Fruit fly (Drosophila melanogaster) Kc167 (cell line): ENCODE results near the gene CG11555.

Experiments used
- Myc ChIP-seq: fragments of >200 bp; optimal IDR thresholded peaks from 2 replicates; lab custom pipeline; 2017; ENCODE audit warnings: missing external identifiers
- Sin3A ChIP-seq: fragments of >200 bp; optimal IDR thresholded peaks from 2 replicates; lab custom pipeline; 2018; ENCODE audit warnings: missing external identifiers
- h ChIP-seq: fragments of >200 bp; optimal IDR thresholded peaks from 3 replicates; lab custom pipeline; 2018; ENCODE audit warnings: missing external identifiers
- insv ChIP-seq: fragments of >200 bp; optimal IDR thresholded peaks from 3 replicates; lab custom pipeline; 2018; ENCODE audit warnings: missing external identifiers
- psq ChIP-seq: fragments of >200 bp; optimal IDR thresholded peaks from 2 replicates; lab custom pipeline; 2017; ENCODE audit warnings: missing external identifiers
- ttk ChIP-seq: sonication (Bioruptor generic); optimal IDR thresholded peaks from 2 replicates; lab custom pipeline; 2017; ENCODE audit warnings: missing external identifiers

Gene CG11555

DNA sequence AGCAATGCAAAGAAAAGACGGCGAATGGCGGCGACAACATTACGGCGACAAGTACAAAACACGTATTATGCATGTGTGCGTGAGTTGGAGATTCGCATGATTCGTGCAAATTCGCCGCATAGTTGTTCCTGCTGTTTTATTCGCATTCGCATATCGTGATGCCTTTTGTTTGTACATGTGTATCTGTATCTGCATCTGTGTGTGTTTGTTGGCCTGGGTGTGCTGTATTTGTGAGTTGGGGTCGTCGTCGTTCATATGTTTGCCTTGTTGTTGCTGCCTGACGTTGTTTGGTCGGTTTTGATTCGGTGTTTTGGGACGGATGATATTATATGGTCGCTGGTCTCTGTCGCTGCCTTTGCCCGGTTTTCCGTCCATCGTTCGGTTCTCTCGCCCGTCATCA is 26.2 kb upstream of the CG11555 start:
- TF ChIP-seq insv (lab: Kevin White, UChicago) (no peak), ttk (lab: Kevin White, UChicago) (no peak), Myc (lab: Kevin White, UChicago) (no peak), h (lab: Kevin White, UChicago) (no peak), Sin3A (lab: Kevin White, UChicago) (no peak), psq (no peak)

DNA sequence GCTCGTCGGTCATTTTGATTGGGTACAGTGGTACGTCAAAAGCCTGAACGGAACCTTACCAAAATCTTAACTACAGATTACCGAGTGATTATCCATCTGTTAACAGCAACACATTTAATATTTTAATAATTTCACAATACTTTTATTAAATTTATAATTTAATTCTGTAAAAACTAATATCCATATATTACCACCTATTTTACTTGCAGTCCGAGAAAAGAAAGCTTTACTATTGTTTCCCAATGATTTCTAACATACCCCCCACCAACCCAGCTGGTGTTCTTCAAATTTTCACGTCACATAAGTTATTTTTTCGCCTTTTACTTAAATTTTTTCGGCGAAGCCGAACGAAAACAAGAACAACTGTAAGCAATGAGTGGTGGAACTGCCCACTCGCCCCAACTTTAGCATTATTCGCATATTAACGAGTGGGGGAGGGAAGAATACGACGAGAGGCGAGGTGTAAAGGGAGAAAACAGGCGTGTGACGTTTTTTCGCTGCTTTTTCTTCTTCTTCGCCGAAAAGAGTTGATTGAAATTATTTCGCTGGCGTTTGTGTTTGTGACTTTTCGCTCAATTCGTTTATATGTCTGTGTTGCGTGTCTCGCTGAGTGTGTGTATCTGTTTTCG is 25.7 kb upstream of the CG11555 start:
- no peak for TF ChIP-seq Sin3A (lab: Kevin White, UChicago)
- no peak for TF ChIP-seq insv (lab: Kevin White, UChicago)
- TF ChIP-seq h (lab: Kevin White, UChicago): no peak
- TF ChIP-seq Myc (lab: Kevin White, UChicago): no peak
- TF ChIP-seq psq: no peak
- TF ChIP-seq ttk (lab: Kevin White, UChicago): no peak

DNA sequence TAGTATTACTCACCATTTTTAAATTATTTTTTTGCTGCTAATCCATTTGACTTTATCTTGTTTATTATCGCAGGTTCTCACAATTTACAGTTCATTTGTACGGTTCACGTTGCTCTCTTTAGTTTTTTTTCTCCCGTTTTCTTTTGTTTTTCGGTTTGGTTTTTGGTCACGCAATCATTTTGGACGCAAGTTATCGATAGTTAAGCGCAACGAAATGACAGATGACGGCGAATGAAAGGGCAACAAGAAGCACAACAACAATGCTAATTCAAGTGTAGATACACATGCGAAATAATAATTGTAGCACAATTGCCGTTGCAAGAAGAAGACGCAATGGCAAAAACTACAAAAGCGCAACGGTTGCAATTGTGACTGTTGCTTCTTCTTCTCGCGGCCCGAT is 25.0 kb upstream of the CG11555 start:
- TF ChIP-seq Myc (lab: Kevin White, UChicago) (no peak), psq (peak; percentile 13)

DNA sequence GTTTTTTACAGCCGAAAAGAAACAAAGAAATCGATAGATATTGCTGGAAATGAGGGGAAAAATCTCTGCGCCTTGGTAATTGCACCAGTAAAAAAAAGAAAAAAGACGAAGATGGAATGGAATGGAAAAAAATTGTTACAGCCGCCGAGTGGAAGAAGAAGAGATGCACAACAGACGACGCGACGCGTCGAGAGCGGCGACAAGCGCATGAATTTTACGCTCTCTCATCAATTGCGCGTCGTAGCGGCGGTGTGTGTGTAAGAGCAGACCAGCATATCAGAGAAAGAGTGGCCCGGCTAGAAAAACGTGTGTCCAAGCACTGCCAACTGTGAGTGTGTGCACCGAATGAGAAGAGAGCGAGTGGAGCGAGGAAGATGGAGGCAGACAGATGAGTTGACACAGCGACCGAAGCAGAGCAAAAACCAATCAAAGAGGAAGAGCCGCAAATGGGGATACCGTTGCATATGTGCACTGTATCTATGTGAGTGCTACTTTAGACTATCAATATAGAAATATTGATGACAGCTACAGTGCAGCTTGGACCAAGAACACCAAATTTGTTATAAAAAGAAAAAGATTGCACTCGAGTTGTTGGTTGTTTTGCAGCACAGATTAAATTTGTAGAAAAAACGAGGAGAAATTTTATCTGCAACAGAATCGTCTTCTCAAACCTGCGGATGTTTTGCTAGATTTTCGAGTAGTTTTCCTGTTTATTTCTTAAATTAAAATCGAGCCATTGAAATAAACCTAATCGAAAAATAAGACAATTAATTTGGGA is 24.4 kb upstream of the CG11555 start:
- TF ChIP-seq h (lab: Kevin White, UChicago) (no peak), psq (peak; percentile 25)

DNA sequence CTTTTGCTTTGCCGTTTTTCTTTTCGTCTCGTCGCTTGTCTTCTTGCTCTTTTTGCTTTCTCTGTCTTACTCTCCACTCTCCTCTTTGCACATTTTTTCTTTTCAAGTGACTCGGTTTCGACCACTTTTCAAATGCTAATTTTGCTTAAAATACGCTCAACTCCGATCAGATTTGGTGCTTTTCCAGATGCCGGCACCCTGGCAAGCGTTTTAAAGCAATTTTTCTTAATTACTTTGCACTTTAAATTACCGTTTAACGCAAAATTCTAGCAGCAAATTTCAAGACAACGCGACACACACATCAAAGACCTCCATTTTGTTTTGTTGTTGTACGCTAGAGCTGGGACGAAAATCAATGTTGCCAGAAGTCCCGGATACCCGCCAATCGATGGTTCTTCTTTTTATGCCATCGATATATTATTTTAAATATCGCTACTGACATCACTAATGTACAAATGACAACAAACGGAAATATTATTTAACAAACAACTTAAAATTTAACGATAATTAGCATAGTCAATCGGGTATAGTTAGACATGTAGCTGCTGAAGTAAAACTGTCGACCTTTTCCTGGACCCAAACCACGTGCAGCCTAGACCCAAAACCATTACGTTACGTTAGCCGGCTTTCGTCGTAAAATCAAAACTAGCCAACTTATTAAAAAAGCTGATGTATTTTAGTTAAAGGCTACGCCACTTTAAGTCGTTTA is 23.0 kb upstream of the CG11555 start, which contains the start of gene kis:
TSS of gene kis (minus strand) at position 317 of the 709 bp plus-strand sequence.
- TF ChIP-seq h (lab: Kevin White, UChicago) (no peak), psq (no peak), Sin3A (lab: Kevin White, UChicago) (no peak), ttk (lab: Kevin White, UChicago) (no peak), insv (lab: Kevin White, UChicago) (no peak), Myc (lab: Kevin White, UChicago) (no peak)

DNA sequence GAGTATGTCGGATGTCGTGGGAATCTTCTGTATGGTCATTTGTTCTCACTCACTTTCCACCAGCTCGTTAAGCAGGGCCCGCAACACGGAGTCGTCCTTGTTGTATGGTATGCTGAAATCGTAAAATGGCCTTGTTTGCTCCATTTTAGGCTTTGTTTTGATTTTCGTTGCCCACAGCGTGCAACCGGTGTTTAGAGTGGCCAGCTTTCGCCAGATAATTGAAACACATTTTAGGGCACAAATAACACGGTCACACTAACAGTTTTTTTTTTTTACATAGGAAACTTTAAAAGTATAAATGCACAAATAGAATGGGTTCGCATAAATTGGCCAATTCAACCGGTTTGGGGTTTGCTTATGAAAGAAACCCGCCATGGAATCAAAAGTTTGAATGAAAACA is 21.5 kb upstream of the CG11555 start, which contains the start of gene Rpp30:
TSS of gene Rpp30 (minus strand) at position 200 of the 400 bp plus-strand sequence.
- no peak for TF ChIP-seq ttk (lab: Kevin White, UChicago)
- TF ChIP-seq psq: no peak
- no peak for TF ChIP-seq Myc (lab: Kevin White, UChicago)
- TF ChIP-seq Sin3A (lab: Kevin White, UChicago): no peak
- no peak for TF ChIP-seq h (lab: Kevin White, UChicago)
- TF ChIP-seq insv (lab: Kevin White, UChicago): no peak

DNA sequence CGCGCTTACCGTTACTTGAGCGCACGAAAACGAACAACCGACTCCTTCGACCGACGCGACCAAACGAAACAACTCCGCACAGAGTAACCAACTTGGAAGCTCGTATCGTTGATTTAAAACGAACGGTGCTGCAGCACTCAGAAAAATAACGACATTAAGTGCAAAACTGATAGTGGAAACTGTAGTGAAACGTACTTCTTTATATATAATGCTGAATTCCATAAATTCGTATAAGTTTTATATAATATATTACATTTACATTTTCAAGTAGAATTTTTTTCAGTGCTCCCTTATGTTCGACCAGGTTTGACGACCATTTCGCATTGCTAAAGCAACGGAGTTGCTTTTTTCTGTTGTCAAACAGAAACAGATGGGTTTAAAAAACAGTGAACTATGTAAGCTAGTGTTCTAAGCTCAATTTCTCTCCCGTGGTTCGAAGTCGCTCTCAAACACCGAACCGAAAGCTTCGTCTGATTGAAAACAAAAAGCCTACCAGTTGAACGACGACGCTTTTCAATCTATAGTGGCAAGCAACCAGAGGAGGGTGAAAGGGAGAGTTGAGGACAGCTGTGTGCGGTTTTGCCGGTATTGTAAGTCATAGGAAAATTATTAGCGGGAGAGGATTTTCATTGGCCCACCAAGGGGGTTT is 6.1 kb upstream of the CG11555 start, which contains the start of gene CG17075:
TSS of gene CG17075 (minus strand) at position 65 of the 649 bp plus-strand sequence.
- no peak for TF ChIP-seq ttk (lab: Kevin White, UChicago)
- no peak for TF ChIP-seq Myc (lab: Kevin White, UChicago)
- no peak for TF ChIP-seq insv (lab: Kevin White, UChicago)
- TF ChIP-seq h (lab: Kevin White, UChicago): no peak
- no peak for TF ChIP-seq psq
- TF ChIP-seq Sin3A (lab: Kevin White, UChicago): no peak

DNA sequence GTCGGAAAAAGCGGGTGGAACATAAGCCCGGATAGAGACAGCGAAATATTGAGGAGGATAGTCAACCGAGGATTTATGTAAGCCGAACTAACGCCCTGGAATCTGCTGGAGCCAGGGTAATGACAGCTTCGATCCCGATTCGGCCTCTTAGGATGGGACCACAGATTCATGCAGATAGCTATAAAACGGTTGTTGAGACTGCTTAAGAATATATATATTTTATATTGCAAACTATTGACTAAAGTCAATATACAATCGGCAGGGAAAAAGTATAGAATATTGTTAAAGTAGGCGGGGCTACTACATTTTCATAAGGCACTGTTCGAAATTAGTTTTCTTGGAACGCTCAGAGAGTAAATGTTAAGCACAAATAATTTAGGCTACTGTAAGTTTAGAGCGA is 4.8 kb upstream of the CG11555 start, which contains the start of gene CG3345:
TSS of gene CG3345 (plus strand) at position 301 of the 400 bp plus-strand sequence.
- no peak for TF ChIP-seq Myc (lab: Kevin White, UChicago)
- TF ChIP-seq psq: no peak
- TF ChIP-seq insv (lab: Kevin White, UChicago): no peak
- no peak for TF ChIP-seq Sin3A (lab: Kevin White, UChicago)
- no peak for TF ChIP-seq ttk (lab: Kevin White, UChicago)
- TF ChIP-seq h (lab: Kevin White, UChicago): no peak

DNA sequence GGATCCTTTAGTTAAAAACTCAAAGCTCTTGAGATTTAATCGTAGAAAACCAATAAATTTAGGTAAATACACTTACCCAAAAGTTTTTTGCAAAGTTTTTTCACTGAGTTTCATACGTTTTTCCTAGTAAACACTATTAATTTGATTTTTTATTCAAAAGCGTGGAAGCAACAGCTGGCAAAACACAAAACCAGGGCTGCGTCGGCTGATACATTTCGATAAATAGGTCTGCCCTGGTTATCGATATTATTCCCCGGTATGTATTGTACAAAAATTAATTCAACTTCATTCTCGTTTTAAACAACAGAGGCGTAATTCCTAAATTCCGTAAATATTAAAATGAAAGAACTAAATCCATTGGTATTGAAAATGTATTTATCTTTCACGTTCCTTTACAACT is 2.1 kb upstream of the CG11555 start, which contains the start of gene Dus1:
TSS of gene Dus1 (minus strand) at position 192 of the 400 bp plus-strand sequence.
- no peak for TF ChIP-seq ttk (lab: Kevin White, UChicago)
- TF ChIP-seq psq: no peak
- no peak for TF ChIP-seq insv (lab: Kevin White, UChicago)
- no peak for TF ChIP-seq Myc (lab: Kevin White, UChicago)
- no peak for TF ChIP-seq Sin3A (lab: Kevin White, UChicago)
- no peak for TF ChIP-seq h (lab: Kevin White, UChicago)

DNA sequence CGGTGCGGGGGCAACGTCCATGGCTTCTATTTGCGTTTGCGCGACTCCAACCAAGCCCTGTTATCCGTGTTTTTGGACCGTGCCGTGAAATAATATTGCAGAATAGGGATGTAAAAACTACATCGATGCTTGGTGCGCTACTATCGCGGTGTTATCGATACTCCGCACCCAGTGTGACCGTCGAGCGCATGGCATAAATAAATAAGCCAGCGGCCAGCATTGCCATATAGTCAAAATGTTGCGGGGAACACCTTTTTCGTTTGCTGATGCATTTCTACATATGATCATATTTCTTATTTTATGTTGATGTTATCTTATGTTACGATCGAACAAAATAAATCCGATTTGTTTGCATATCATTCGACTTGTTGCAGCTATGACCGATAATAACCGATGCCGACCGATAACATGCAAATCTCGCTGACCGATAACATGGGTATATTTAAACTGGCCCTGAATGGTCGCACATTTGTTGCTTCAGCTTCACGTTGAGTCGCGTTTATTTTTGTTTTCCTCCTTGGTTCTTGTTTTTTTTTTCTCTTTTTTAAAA is 3.6 kb downstream of the CG11555 start, which contains the start of gene smo:
TSS of gene smo (plus strand) at position 461 of the 550 bp plus-strand sequence.
- TF ChIP-seq insv (lab: Kevin White, UChicago) (no peak), h (lab: Kevin White, UChicago) (no peak), psq (no peak), Myc (lab: Kevin White, UChicago) (no peak), Sin3A (lab: Kevin White, UChicago) (no peak), ttk (lab: Kevin White, UChicago) (no peak)

DNA sequence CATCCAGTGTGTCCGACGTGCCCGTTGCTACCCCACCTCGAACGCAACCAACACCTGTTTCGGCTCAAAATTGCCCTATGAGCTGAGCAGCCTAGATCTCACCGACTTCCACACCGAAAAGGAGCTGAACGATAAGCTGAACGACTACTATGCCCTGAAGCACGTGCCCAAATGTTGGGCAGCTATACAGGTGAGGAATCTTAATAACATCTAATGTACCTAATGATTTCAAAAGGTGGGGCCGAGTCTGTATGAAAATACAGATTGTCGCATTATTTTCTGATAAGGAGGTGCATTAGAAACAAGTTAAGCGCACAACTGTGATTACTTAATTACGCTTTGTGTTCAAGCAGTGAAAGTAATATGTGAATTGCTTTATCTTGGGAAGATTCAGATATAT is 4.5 kb downstream of the CG11555 start, which contains the start of gene CG17078:
TSS of gene CG17078 (minus strand) at position 101 of the 400 bp plus-strand sequence.
- TF ChIP-seq psq (no peak), h (lab: Kevin White, UChicago) (no peak), ttk (lab: Kevin White, UChicago) (no peak), Sin3A (lab: Kevin White, UChicago) (no peak), Myc (lab: Kevin White, UChicago) (no peak), insv (lab: Kevin White, UChicago) (no peak)
